Fruit fly (Drosophila melanogaster) Kc167 (cell line): Measurements from ENCODE around the gene jumu.

Source experiments
- Myc ChIP-seq: fragments of >200 bp; optimal IDR thresholded peaks from 2 replicates; lab custom pipeline; 2017; ENCODE audit warnings: missing external identifiers
- Sin3A ChIP-seq: fragments of >200 bp; optimal IDR thresholded peaks from 2 replicates; lab custom pipeline; 2018; ENCODE audit warnings: missing external identifiers
- h ChIP-seq: fragments of >200 bp; optimal IDR thresholded peaks from 3 replicates; lab custom pipeline; 2018; ENCODE audit warnings: missing external identifiers
- insv ChIP-seq: fragments of >200 bp; optimal IDR thresholded peaks from 3 replicates; lab custom pipeline; 2018; ENCODE audit warnings: missing external identifiers
- psq ChIP-seq: fragments of >200 bp; optimal IDR thresholded peaks from 2 replicates; lab custom pipeline; 2017; ENCODE audit warnings: missing external identifiers
- ttk ChIP-seq: sonication (Bioruptor generic); optimal IDR thresholded peaks from 2 replicates; lab custom pipeline; 2017; ENCODE audit warnings: missing external identifiers

Gene jumu

dm6 chr3R:10352844-10353243 lies 2.9 kb downstream of the jumu start:
- TF ChIP-seq Sin3A (lab: Kevin White, UChicago) (no peak), Myc (lab: Kevin White, UChicago) (no peak), ttk (no peak), h (no peak), psq (lab: Kevin White, UChicago) (no peak), insv (lab: Kevin White, UChicago) (no peak)

dm6 chr3R:10353932-10354703 lies 4.1 kb downstream of the jumu start:
- TF ChIP-seq Myc (lab: Kevin White, UChicago) (no peak), Sin3A (lab: Kevin White, UChicago) (no peak), h (no peak), insv (lab: Kevin White, UChicago) (no peak), psq (lab: Kevin White, UChicago) (no peak), ttk (no peak)

- TF ChIP-seq h: no peak
- TF ChIP-seq Myc (lab: Kevin White, UChicago): no peak
- TF ChIP-seq psq (lab: Kevin White, UChicago): no peak
- TF ChIP-seq insv (lab: Kevin White, UChicago): no peak
- TF ChIP-seq ttk: no peak
- no peak for TF ChIP-seq Sin3A (lab: Kevin White, UChicago)
These were observed 6.0 kb downstream of the jumu start for dm6 chr3R:10355840-10356562.

- TF ChIP-seq Sin3A (lab: Kevin White, UChicago): no peak
- no peak for TF ChIP-seq insv (lab: Kevin White, UChicago)
- no peak for TF ChIP-seq psq (lab: Kevin White, UChicago)
- TF ChIP-seq Myc (lab: Kevin White, UChicago): no peak
- TF ChIP-seq h: no peak
- no peak for TF ChIP-seq ttk
These were observed 6.8 kb downstream of the jumu start for dm6 chr3R:10356563-10357363.

dm6 chr3R:10357364-10357676 lies 7.3 kb downstream of the jumu start:
- TF ChIP-seq psq (lab: Kevin White, UChicago) (no peak), ttk (no peak), h (no peak), Sin3A (lab: Kevin White, UChicago) (no peak), Myc (lab: Kevin White, UChicago) (no peak), insv (lab: Kevin White, UChicago) (no peak)

- TF ChIP-seq h (no peak), psq (lab: Kevin White, UChicago) (no peak), Sin3A (lab: Kevin White, UChicago) (no peak), ttk (no peak), insv (lab: Kevin White, UChicago) (no peak), Myc (lab: Kevin White, UChicago) (no peak)
These were observed 14.3 kb downstream of the jumu start for dm6 chr3R:10364287-10364686.

dm6 chr3R:10368251-10368650 lies 18.3 kb downstream of the jumu start:
- TF ChIP-seq psq (lab: Kevin White, UChicago) (no peak), h (no peak), insv (lab: Kevin White, UChicago) (no peak), ttk (no peak), Myc (lab: Kevin White, UChicago) (no peak), Sin3A (lab: Kevin White, UChicago) (no peak)

dm6 chr3R:10369799-10370198 lies 19.8 kb downstream of the jumu start:
- TF ChIP-seq ttk (no peak), Myc (lab: Kevin White, UChicago) (no peak), insv (lab: Kevin White, UChicago) (no peak), psq (lab: Kevin White, UChicago) (no peak), h (no peak), Sin3A (lab: Kevin White, UChicago) (no peak)

- TF ChIP-seq Sin3A (lab: Kevin White, UChicago) (no peak), insv (lab: Kevin White, UChicago) (no peak), psq (lab: Kevin White, UChicago) (no peak), ttk (no peak), Myc (lab: Kevin White, UChicago) (no peak), h (no peak)
These were observed 20.5 kb downstream of the jumu start for dm6 chr3R:10370495-10370894.

- TF ChIP-seq Myc (lab: Kevin White, UChicago) (no peak), ttk (no peak), insv (lab: Kevin White, UChicago) (no peak), Sin3A (lab: Kevin White, UChicago) (no peak), psq (lab: Kevin White, UChicago) (no peak), h (no peak)
These were observed 27.9 kb downstream of the jumu start, which contains the start of gene Rfx for dm6 chr3R:10377849-10378248. Gene Rfx (minus strand): TSS chr3R:10378068.

dm6 chr3R:10378989-10379388 lies 29.0 kb downstream of the jumu start:
- TF ChIP-seq insv (lab: Kevin White, UChicago) (no peak), Sin3A (lab: Kevin White, UChicago) (no peak), h (no peak), psq (lab: Kevin White, UChicago) (no peak), Myc (lab: Kevin White, UChicago) (no peak), ttk (no peak)
